Worm (Caenorhabditis elegans): ENCODE measurements around the gene parg-1.

ce11 chrIV:8708046-8708445 is 38.0 kb upstream of the parg-1 start:
- TF ChIP-seq ama-1 (optimal IDR thresholded peaks at IDR 0.05), result no peak
- no peak for TF ChIP-seq ama-1 (GFP tag; optimal IDR thresholded peaks at IDR 0.05)
- TF ChIP-seq egl-18 (GFP tag; IDR thresholded peaks at IDR 0.05), result no peak
- TF ChIP-seq pbrm-1 (GFP tag; IDR thresholded peaks at IDR 0.05), result no peak

All from whole organism, young adult.